Fruit fly (Drosophila melanogaster) whole organism, pupa: ENCODE data around the gene dgrn.

ENCODE experiments used
- CG10348 ChIP-seq: fragments of 200-800 bp; sonication (Bioruptor generic); IDR thresholded peaks from 2 replicates; pipeline ENCODE4 v1.3.6; 2022; ENCODE audit warnings: missing biosample characterization, missing genetic modification characterization
- CG12605 ChIP-seq: fragments of 200-800 bp; sonication (Bioruptor generic); IDR thresholded peaks from 2 replicates; pipeline ENCODE4 v1.3.6; 2022; ENCODE audit warnings: missing biosample characterization, missing genetic modification characterization
- CG13204 ChIP-seq: fragments of 200-800 bp; sonication (Bioruptor generic); optimal IDR thresholded peaks from 2 replicates; lab custom pipeline; 2018; ENCODE audit warnings: missing biosample characterization, mild to moderate bottlenecking, missing genetic modification characterization, moderate library complexity
- CG14655 ChIP-seq: fragments of 200-800 bp; sonication (Bioruptor generic); optimal IDR thresholded peaks from 3 replicates; lab custom pipeline; 2017; ENCODE audit warnings: mild to moderate bottlenecking, missing biosample characterization, missing genetic modification reagents, missing genetic modification characterization
- CG15710 ChIP-seq: fragments of 200-800 bp; sonication (Bioruptor generic); optimal IDR thresholded peaks from 2 replicates; lab custom pipeline; 2018; ENCODE audit warnings: missing biosample characterization, mild to moderate bottlenecking, missing genetic modification characterization, moderate library complexity
- CG17806 ChIP-seq: fragments of 200-800 bp; sonication (Bioruptor generic); optimal IDR thresholded peaks from 2 replicates; lab custom pipeline; 2018; ENCODE audit warnings: missing biosample characterization, mild to moderate bottlenecking, missing genetic modification characterization, moderate library complexity
- CG32121 ChIP-seq: fragments of 200-800 bp; sonication (Bioruptor generic); IDR thresholded peaks from 2 replicates; pipeline ENCODE4 v1.3.6; 2022; ENCODE audit warnings: missing biosample characterization, missing genetic modification characterization
- CG34367 ChIP-seq: fragments of 200-800 bp; sonication (Bioruptor generic); optimal IDR thresholded peaks from 2 replicates; lab custom pipeline; 2018; ENCODE audit warnings: missing biosample characterization, mild to moderate bottlenecking, missing genetic modification characterization
- CG4496 ChIP-seq: fragments of 200-800 bp; sonication (Bioruptor generic); IDR thresholded peaks from 3 replicates; pipeline ENCODE4 v1.3.6; 2022; ENCODE audit warnings: missing biosample characterization, missing genetic modification characterization
- CG8159 ChIP-seq: fragments of 200-800 bp; sonication (Bioruptor generic); optimal IDR thresholded peaks from 3 replicates; lab custom pipeline; 2018; ENCODE audit warnings: missing biosample characterization, mild to moderate bottlenecking, missing genetic modification characterization, moderate library complexity
- CG8301 ChIP-seq: fragments of 200-800 bp; sonication (Bioruptor generic); optimal IDR thresholded peaks from 2 replicates; lab custom pipeline; 2018; ENCODE audit warnings: missing biosample characterization, mild to moderate bottlenecking, missing genetic modification characterization
- CG9948 ChIP-seq: fragments of 200-800 bp; sonication (Bioruptor generic); optimal IDR thresholded peaks from 2 replicates; lab custom pipeline; 2018; ENCODE audit warnings: missing biosample characterization, mild to moderate bottlenecking, missing genetic modification characterization, moderate library complexity
- D1 ChIP-seq: fragments of 200-800 bp; sonication (Bioruptor generic); optimal IDR thresholded peaks from 2 replicates; lab custom pipeline; 2018; ENCODE audit warnings: missing biosample characterization, mild to moderate bottlenecking, missing genetic modification characterization, moderate library complexity
- EcR ChIP-seq: fragments of 200-800 bp; sonication (Bioruptor generic); optimal IDR thresholded peaks from 3 replicates; lab custom pipeline; 2019; ENCODE audit warnings: missing biosample characterization, missing genetic modification characterization, mild to moderate bottlenecking, moderate library complexity, missing genetic modification reagents
- Ets98B ChIP-seq: fragments of 200-800 bp; sonication (Bioruptor generic); IDR thresholded peaks from 2 replicates; pipeline ENCODE4 v1.3.6; 2022; ENCODE audit warnings: missing biosample characterization, missing genetic modification characterization
- Pif1A ChIP-seq: fragments of 200-800 bp; sonication (Bioruptor generic); optimal IDR thresholded peaks from 3 replicates; lab custom pipeline; 2016; ENCODE audit warnings: missing biosample characterization, missing genetic modification characterization
- Pif1B ChIP-seq: fragments of 200-800 bp; sonication (Bioruptor generic); optimal IDR thresholded peaks from 3 replicates; lab custom pipeline; 2016; ENCODE audit warnings: missing biosample characterization, missing genetic modification characterization
- Snoo ChIP-seq: fragments of 200-800 bp; sonication (Bioruptor generic); optimal IDR thresholded peaks from 3 replicates; lab custom pipeline; 2017; ENCODE audit warnings: missing biosample characterization, mild to moderate bottlenecking, missing genetic modification characterization, inconsistent platforms
- fd96Ca ChIP-seq: fragments of 200-800 bp; sonication (Bioruptor generic); IDR thresholded peaks from 3 replicates; pipeline ENCODE4 v1.3.6; 2022; ENCODE audit warnings: missing biosample characterization, missing genetic modification characterization
- gl ChIP-seq: fragments of 200-800 bp; sonication (Bioruptor generic); optimal IDR thresholded peaks from 2 replicates; lab custom pipeline; 2018; ENCODE audit warnings: missing biosample characterization, mild to moderate bottlenecking, missing genetic modification characterization
- rn ChIP-seq: fragments of 200-800 bp; sonication (Bioruptor generic); IDR thresholded peaks from 2 replicates; pipeline ENCODE4 v1.3.6; 2022; ENCODE audit warnings: missing biosample characterization, missing genetic modification characterization

dgrn gene

dm6 chr3R:5789025-5789953 is 35.1 kb upstream of the dgrn start, which contains the start of the genes Hat1 and Rpn5:
Hat1 (minus strand) TSS chr3R:5789384.
Rpn5 (plus strand) TSS chr3R:5789493.
- TF ChIP-seq CG34367 (peak; percentile 49), CG10348 (GFP tag; lab: Robert Waterston, UW) (no peak), CG4496 (GFP tag; lab: Robert Waterston, UW) (peak; percentile 68), Snoo (tag; lab: Kevin White, UChicago) (peak; percentile 70), Ets98B (peak; percentile 56; the same call in 1 of the 2 replicates), CG13204 (GFP tag; lab: Kevin White, UChicago) (no peak), gl (tag; lab: Kevin White, UChicago) (peak; percentile 3), CG14655 (GFP tag; lab: Kevin White, UChicago) (peak; percentile 71), CG32121 (GFP tag; lab: Robert Waterston, UW) (no peak), rn (GFP tag; lab: Robert Waterston, UW) (no peak; the same call in 1 of the 2 replicates), EcR (GFP tag; lab: Kevin White, UChicago) (no peak), CG8159 (tag; lab: Kevin White, UChicago) (peak; percentile 71), Pif1B (GFP tag; lab: Kevin White, UChicago) (peak; percentile 63), D1 (no peak), Pif1A (GFP tag; lab: Kevin White, UChicago) (peak; percentile 79), fd96Ca (GFP tag; lab: Robert Waterston, UW) (peak; percentile 64; the same call in 2 of the 3 replicates), CG9948 (tag; lab: Kevin White, UChicago) (peak; percentile 54), CG8301 (tag; lab: Kevin White, UChicago) (peak; percentile 61), CG15710 (peak; percentile 66), CG12605 (GFP tag; lab: Robert Waterston, UW) (no peak), CG17806 (tag; lab: Kevin White, UChicago) (peak; percentile 41)

dm6 chr3R:5791497-5791896 is 32.9 kb upstream of the dgrn start, which contains the start of gene Hpf1:
Hpf1 (plus strand) TSS chr3R:5791879.
- TF ChIP-seq Snoo (tag; lab: Kevin White, UChicago): peak; percentile 99
- TF ChIP-seq Pif1A (GFP tag; lab: Kevin White, UChicago): peak; percentile 99
- peak; percentile 99 for TF ChIP-seq fd96Ca (GFP tag; lab: Robert Waterston, UW)
- peak; percentile 92 for TF ChIP-seq CG13204 (GFP tag; lab: Kevin White, UChicago)
- peak; percentile 98 for TF ChIP-seq gl (tag; lab: Kevin White, UChicago)
- TF ChIP-seq CG34367: peak; percentile 99
- peak; percentile 99 for TF ChIP-seq CG14655 (GFP tag; lab: Kevin White, UChicago)
- peak; percentile 99 for TF ChIP-seq CG32121 (GFP tag; lab: Robert Waterston, UW)
- TF ChIP-seq CG4496 (GFP tag; lab: Robert Waterston, UW): peak; percentile 99
- peak; percentile 63 for TF ChIP-seq EcR (GFP tag; lab: Kevin White, UChicago)
- TF ChIP-seq Pif1B (GFP tag; lab: Kevin White, UChicago): peak; percentile 99
- TF ChIP-seq CG15710: peak; percentile 99
- peak; percentile 99 for TF ChIP-seq CG8301 (tag; lab: Kevin White, UChicago)
- peak; percentile 99 for TF ChIP-seq CG9948 (tag; lab: Kevin White, UChicago)
- TF ChIP-seq CG8159 (tag; lab: Kevin White, UChicago): peak; percentile 99
- TF ChIP-seq CG10348 (GFP tag; lab: Robert Waterston, UW): peak; percentile 97
- TF ChIP-seq CG12605 (GFP tag; lab: Robert Waterston, UW): peak; percentile 98
- TF ChIP-seq Ets98B: peak; percentile 98
- peak; percentile 99 for TF ChIP-seq CG17806 (tag; lab: Kevin White, UChicago)
- TF ChIP-seq D1: no peak
- TF ChIP-seq rn (GFP tag; lab: Robert Waterston, UW): peak; percentile 96
- TF ChIP-seq, all 21 proteins: peak for 20

dm6 chr3R:5794267-5795089 is 29.9 kb upstream of the dgrn start, which contains the start of the genes PSMG1 and CG10979:
PSMG1 (minus strand) TSS chr3R:5794317.
CG10979 (plus strand) TSS chr3R:5794705.
- no peak for TF ChIP-seq Ets98B
- TF ChIP-seq CG9948 (tag; lab: Kevin White, UChicago): no peak
- no peak for TF ChIP-seq CG17806 (tag; lab: Kevin White, UChicago)
- no peak for TF ChIP-seq Pif1A (GFP tag; lab: Kevin White, UChicago)
- TF ChIP-seq CG8159 (tag; lab: Kevin White, UChicago): no peak
- no peak for TF ChIP-seq Snoo (tag; lab: Kevin White, UChicago)
- no peak for TF ChIP-seq CG4496 (GFP tag; lab: Robert Waterston, UW)
- no peak for TF ChIP-seq CG14655 (GFP tag; lab: Kevin White, UChicago)
- TF ChIP-seq D1: no peak
- TF ChIP-seq rn (GFP tag; lab: Robert Waterston, UW): no peak

- no peak for TF ChIP-seq CG32121 (GFP tag; lab: Robert Waterston, UW)
Observed at dm6 chr3R:5797709-5798108, 26.7 kb upstream of the dgrn start.
